Worm (Caenorhabditis elegans) whole organism, L3 larva: ENCODE measurements around the gene pals-25.

ENCODE experiments used
- aly-2 ChIP-seq: fragments of 150-350 bp; optimal IDR thresholded peaks from 2 replicates; lab custom pipeline; 2014; ENCODE audit warnings: missing biosample characterization, missing genetic modification characterization
- elt-1 ChIP-seq: fragments of 150-350 bp; optimal IDR thresholded peaks from 2 replicates; lab custom pipeline; 2014; ENCODE audit warnings: missing biosample characterization, missing genetic modification characterization
- jun-1 ChIP-seq: fragments of 150-350 bp; optimal IDR thresholded peaks from 2 replicates; lab custom pipeline; 2014; ENCODE audit warnings: missing biosample characterization, missing genetic modification reagents, missing genetic modification characterization
- lin-15B ChIP-seq: fragments of 150-350 bp; optimal IDR thresholded peaks from 2 replicates; lab custom pipeline; 2014; ENCODE audit warnings: missing biosample characterization, missing genetic modification characterization
- lin-39 ChIP-seq: fragments of 150-350 bp; optimal IDR thresholded peaks from 2 replicates; lab custom pipeline; 2018; ENCODE audit warnings: missing biosample characterization, missing genetic modification reagents, missing genetic modification characterization
- nhr-11 ChIP-seq: fragments of 150-350 bp; optimal IDR thresholded peaks from 2 replicates; lab custom pipeline; 2014; ENCODE audit warnings: missing biosample characterization, missing genetic modification characterization
- nhr-43 ChIP-seq: sonication (generic microtip); optimal IDR thresholded peaks from 2 replicates; lab custom pipeline; 2016; ENCODE audit warnings: mild to moderate bottlenecking, missing genetic modification characterization, missing compliant biosample characterization; ENCODE audit not compliant: poor library complexity, severe bottlenecking
- nhr-77 ChIP-seq: fragments of 150-350 bp; optimal IDR thresholded peaks from 2 replicates; lab custom pipeline; 2014; ENCODE audit warnings: missing biosample characterization, missing genetic modification characterization
- unc-39 ChIP-seq: sonication (generic microtip); optimal IDR thresholded peaks from 4 replicates; lab custom pipeline; 2017; ENCODE audit warnings: missing biosample characterization, missing genetic modification characterization
- unc-62 ChIP-seq: fragments of 150-350 bp; sonication (generic microtip); optimal IDR thresholded peaks from 4 replicates; lab custom pipeline; 2014; ENCODE audit warnings: missing biosample characterization, missing genetic modification reagents, missing genetic modification characterization

ce11 chrIII:149132-149531 lies 14.8 kb downstream of the pals-25 start:
- TF ChIP-seq unc-62 (GFP tag; lab: Kevin White, UChicago) = no peak
- no peak for TF ChIP-seq elt-1 (tag; lab: Kevin White, UChicago)
- TF ChIP-seq unc-39 = no peak
- TF ChIP-seq nhr-77 = no peak
- TF ChIP-seq nhr-11 (tag; lab: Kevin White, UChicago) = no peak
- no peak for TF ChIP-seq lin-39 (tag; lab: Kevin White, UChicago)
- no peak for TF ChIP-seq aly-2 (tag; lab: Kevin White, UChicago)
- TF ChIP-seq jun-1 (tag; lab: Kevin White, UChicago) = no peak
- no peak for TF ChIP-seq lin-15B (tag; lab: Kevin White, UChicago)
- TF ChIP-seq nhr-43 = no peak
